Worm (Caenorhabditis elegans): ENCODE results near the gene aass-1.

DNA sequence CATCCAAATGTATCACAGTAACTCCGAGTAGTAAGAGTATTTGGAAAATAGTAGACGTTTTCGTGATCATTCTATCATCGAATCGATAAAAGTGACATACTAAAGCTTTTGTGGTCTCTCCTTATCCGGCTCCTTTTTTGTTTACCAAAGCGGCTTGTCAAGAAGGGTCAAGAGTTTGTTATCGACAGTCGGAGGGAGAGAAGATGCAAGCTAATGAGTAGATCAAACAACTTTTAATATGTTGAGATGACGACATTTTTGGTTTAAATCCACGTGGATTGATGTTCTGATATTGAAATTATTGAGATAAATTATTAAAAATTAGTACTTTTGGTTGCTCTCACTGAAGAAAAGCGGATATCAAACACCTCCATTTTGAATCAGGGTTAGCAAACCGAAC lies 46.4 kb downstream of the aass-1 start, which contains the start of gene T21D12.7:
- no peak for TF ChIP-seq nhr-237 (tag; optimal IDR thresholded peaks at IDR 0.05)
- no peak for TF ChIP-seq zip-8 (tag; optimal IDR thresholded peaks at IDR 0.05)
- TF ChIP-seq unc-62 (GFP tag; optimal IDR thresholded peaks at IDR 0.05) = no peak
- no peak for TF ChIP-seq nhr-12 (tag; optimal IDR thresholded peaks at IDR 0.05)
